Worm (Caenorhabditis elegans) whole organism, early embryonic: Measurements from ENCODE around the gene ugt-65.

ENCODE experiments used
- B0310.2 ChIP-seq: sonication (generic microtip); optimal IDR thresholded peaks from 2 replicates; lab custom pipeline; 2016; ENCODE audit warnings: mild to moderate bottlenecking, missing genetic modification characterization, missing compliant biosample characterization
- F13C5.2 ChIP-seq: sonication (generic microtip); optimal IDR thresholded peaks from 2 replicates; lab custom pipeline; 2017; ENCODE audit warnings: mild to moderate bottlenecking, missing genetic modification characterization, inconsistent platforms, missing compliant biosample characterization
- aly-1 ChIP-seq: sonication (generic microtip); optimal IDR thresholded peaks from 2 replicates; lab custom pipeline; 2016; ENCODE audit warnings: missing genetic modification characterization, missing compliant biosample characterization
- ama-1 ChIP-seq: fragments of 150-350 bp; optimal IDR thresholded peaks from 2 replicates; lab custom pipeline; 2014
- ceh-13 ChIP-seq: fragments of 200-800 bp; sonication (Bioruptor generic); optimal IDR thresholded peaks from 2 replicates; lab custom pipeline; 2018; ENCODE audit warnings: mild to moderate bottlenecking, missing genetic modification characterization, missing compliant biosample characterization
- ceh-36 ChIP-seq: sonication (generic microtip); optimal IDR thresholded peaks from 2 replicates; lab custom pipeline; 2016; ENCODE audit warnings: missing genetic modification characterization, inconsistent platforms, missing compliant biosample characterization
- ets-7 ChIP-seq: sonication (generic microtip); optimal IDR thresholded peaks from 2 replicates; lab custom pipeline; 2016; ENCODE audit warnings: missing genotype, missing genetic modification characterization, missing compliant biosample characterization
- flt-1 ChIP-seq: fragments of 200-800 bp; sonication (Bioruptor generic); IDR thresholded peaks from 2 replicates; pipeline ENCODE4 v1.3.6; 2022; ENCODE audit warnings: missing genetic modification characterization, missing compliant biosample characterization
- hmbx-1 ChIP-seq: sonication (generic microtip); optimal IDR thresholded peaks from 2 replicates; lab custom pipeline; 2016; ENCODE audit warnings: mild to moderate bottlenecking, missing genetic modification characterization, missing compliant biosample characterization
- hmg-4 ChIP-seq: fragments of 200-800 bp; sonication (Bioruptor generic); optimal IDR thresholded peaks from 2 replicates; lab custom pipeline; 2018; ENCODE audit warnings: mild to moderate bottlenecking, missing genetic modification characterization, missing compliant biosample characterization
- hnd-1 ChIP-seq: sonication (generic microtip); optimal IDR thresholded peaks from 2 replicates; lab custom pipeline; 2016; ENCODE audit warnings: missing genetic modification characterization, missing compliant biosample characterization
- pes-1 ChIP-seq: fragments of 200-800 bp; sonication (Bioruptor generic); IDR thresholded peaks from 2 replicates; pipeline ENCODE4 v1.3.6; 2022; ENCODE audit warnings: missing genetic modification reagents, missing genetic modification characterization, missing compliant biosample characterization
- scrt-1 ChIP-seq: fragments of 200-800 bp; sonication (Bioruptor generic); IDR thresholded peaks from 2 replicates; pipeline ENCODE4 v1.3.6; 2022; ENCODE audit warnings: missing genetic modification characterization, missing compliant biosample characterization
- sea-1 ChIP-seq: fragments of 200-800 bp; sonication (Bioruptor generic); conservative IDR thresholded peaks from 2 replicates; pipeline ENCODE4 v1.3.6; 2022; ENCODE audit warnings: missing genetic modification characterization, missing compliant biosample characterization
- tbx-11 ChIP-seq: fragments of 200-800 bp; sonication (Bioruptor generic); IDR thresholded peaks from 2 replicates; pipeline ENCODE4 v1.3.6; 2022; ENCODE audit warnings: missing genetic modification characterization, missing compliant biosample characterization
- tbx-37 ChIP-seq: fragments of 200-800 bp; sonication (Bioruptor generic); conservative IDR thresholded peaks from 2 replicates; pipeline ENCODE4 v1.3.6; 2022; ENCODE audit warnings: missing genetic modification reagents, missing genetic modification characterization, missing compliant biosample characterization
- tra-4 ChIP-seq: sonication (generic microtip); optimal IDR thresholded peaks from 2 replicates; lab custom pipeline; 2017; ENCODE audit warnings: missing genetic modification characterization, missing compliant biosample characterization

ugt-65 gene

ce11 chrIV:12425595-12425994, 5.1 kb downstream of the ugt-65 start:
- TF ChIP-seq ama-1 (no peak), sea-1 (GFP tag; lab: Robert Waterston, UW) (no peak), flt-1 (GFP tag; lab: Robert Waterston, UW) (no peak), scrt-1 (GFP tag; lab: Robert Waterston, UW) (no peak), F13C5.2 (tag; lab: Kevin White, UChicago) (no peak), ets-7 (tag; lab: Kevin White, UChicago) (no peak), tbx-11 (GFP tag; lab: Robert Waterston, UW) (no peak)

ce11 chrIV:12427687-12428284, 7.3 kb downstream of the ugt-65 start:
- TF ChIP-seq ama-1 (no peak), aly-1 (tag; lab: Kevin White, UChicago) (no peak)

ce11 chrIV:12428467-12428866, 8.0 kb downstream of the ugt-65 start, which contains the start of gene col-130:
Gene col-130 (minus strand): TSS chrIV:12428516.
- no peak for TF ChIP-seq ceh-13 (GFP tag; lab: Kevin White, UChicago)
- TF ChIP-seq tbx-11 (GFP tag; lab: Robert Waterston, UW), result no peak
- TF ChIP-seq B0310.2 (tag; lab: Kevin White, UChicago), result no peak
- TF ChIP-seq aly-1 (tag; lab: Kevin White, UChicago), result no peak
- TF ChIP-seq tra-4 (tag; lab: Kevin White, UChicago), result no peak
- TF ChIP-seq flt-1 (GFP tag; lab: Robert Waterston, UW), result no peak
- TF ChIP-seq ets-7 (tag; lab: Kevin White, UChicago), result no peak
- TF ChIP-seq hmbx-1 (tag; lab: Kevin White, UChicago), result no peak
- no peak for TF ChIP-seq hnd-1
- TF ChIP-seq F13C5.2 (tag; lab: Kevin White, UChicago), result no peak
- TF ChIP-seq ama-1, result no peak
- no peak for TF ChIP-seq pes-1 (GFP tag; lab: Robert Waterston, UW)
- TF ChIP-seq scrt-1 (GFP tag; lab: Robert Waterston, UW), result no peak
- no peak for TF ChIP-seq tbx-37
- TF ChIP-seq hmg-4 (GFP tag; lab: Kevin White, UChicago), result no peak
- no peak for TF ChIP-seq sea-1 (GFP tag; lab: Robert Waterston, UW)
- TF ChIP-seq ceh-36 (tag; lab: Kevin White, UChicago), result no peak

DNA sequence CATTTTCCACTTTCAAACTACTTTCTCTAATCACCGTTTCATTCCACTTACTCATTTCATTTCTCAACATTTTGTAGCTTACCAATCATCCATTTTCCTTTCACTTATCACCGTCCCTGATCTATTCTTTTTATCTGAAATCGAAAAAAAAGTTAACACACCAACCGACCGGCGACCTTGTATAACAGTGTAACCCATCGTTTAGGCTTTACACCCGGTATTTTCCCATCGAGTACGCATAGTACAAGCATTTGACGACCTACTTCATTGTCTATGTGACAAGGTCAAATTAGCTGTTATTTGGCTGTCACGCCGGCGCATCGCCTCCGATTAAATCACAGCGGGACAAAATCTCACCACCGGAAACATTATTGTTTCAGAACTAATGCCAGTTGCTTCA, 9.0 kb downstream of the ugt-65 start:
- TF ChIP-seq tra-4 (tag; lab: Kevin White, UChicago), result no peak

- TF ChIP-seq sea-1 (GFP tag; lab: Robert Waterston, UW), result no peak
- no peak for TF ChIP-seq pes-1 (GFP tag; lab: Robert Waterston, UW)
- TF ChIP-seq tra-4 (tag; lab: Kevin White, UChicago), result no peak
- no peak for TF ChIP-seq ceh-36 (tag; lab: Kevin White, UChicago)
These were observed 11.3 kb downstream of the ugt-65 start for ce11 chrIV:12431755-12432154.

ce11 chrIV:12432340-12432739, 11.9 kb downstream of the ugt-65 start, which contains the start of gene clec-184:
Gene clec-184 (plus strand): TSS chrIV:12432640.
- TF ChIP-seq ets-7 (tag; lab: Kevin White, UChicago), result no peak
- TF ChIP-seq tra-4 (tag; lab: Kevin White, UChicago), result no peak
- TF ChIP-seq ama-1, result no peak
- no peak for TF ChIP-seq tbx-11 (GFP tag; lab: Robert Waterston, UW)
- no peak for TF ChIP-seq sea-1 (GFP tag; lab: Robert Waterston, UW)
- TF ChIP-seq F13C5.2 (tag; lab: Kevin White, UChicago), result no peak
- TF ChIP-seq flt-1 (GFP tag; lab: Robert Waterston, UW), result no peak
- TF ChIP-seq pes-1 (GFP tag; lab: Robert Waterston, UW), result no peak
- no peak for TF ChIP-seq hmbx-1 (tag; lab: Kevin White, UChicago)
- TF ChIP-seq aly-1 (tag; lab: Kevin White, UChicago), result no peak
- TF ChIP-seq scrt-1 (GFP tag; lab: Robert Waterston, UW), result no peak
- TF ChIP-seq hmg-4 (GFP tag; lab: Kevin White, UChicago), result no peak

DNA sequence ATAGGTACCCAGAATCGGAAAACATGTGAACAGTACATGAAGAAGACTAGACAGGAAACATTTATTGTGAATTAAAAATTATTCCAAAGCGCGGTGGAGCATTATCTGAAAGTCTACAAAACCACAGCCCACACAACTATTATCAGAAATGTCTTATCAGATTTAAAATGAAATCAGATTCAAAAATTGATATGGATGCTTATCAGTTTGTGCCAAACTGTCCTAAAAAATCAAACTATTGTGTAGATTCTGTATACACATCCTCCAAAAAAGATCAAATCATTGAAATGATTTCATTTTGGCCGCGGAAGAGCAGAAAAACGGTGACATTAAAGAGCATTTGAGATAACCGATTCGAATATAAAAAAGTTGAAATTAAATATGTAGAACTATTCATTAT, 15.0 kb downstream of the ugt-65 start, which contains the start of gene irg-4:
Gene irg-4 (plus strand): TSS at position 392 of the 400 bp plus-strand sequence.
- TF ChIP-seq scrt-1 (GFP tag; lab: Robert Waterston, UW) (no peak), F13C5.2 (tag; lab: Kevin White, UChicago) (no peak), hnd-1 (no peak), tbx-11 (GFP tag; lab: Robert Waterston, UW) (no peak), B0310.2 (tag; lab: Kevin White, UChicago) (no peak), tra-4 (tag; lab: Kevin White, UChicago) (no peak), flt-1 (GFP tag; lab: Robert Waterston, UW) (no peak), ceh-36 (tag; lab: Kevin White, UChicago) (no peak), ets-7 (tag; lab: Kevin White, UChicago) (no peak), hmbx-1 (tag; lab: Kevin White, UChicago) (no peak), sea-1 (GFP tag; lab: Robert Waterston, UW) (no peak), ama-1 (no peak), tbx-37 (no peak), ceh-13 (GFP tag; lab: Kevin White, UChicago) (no peak)

DNA sequence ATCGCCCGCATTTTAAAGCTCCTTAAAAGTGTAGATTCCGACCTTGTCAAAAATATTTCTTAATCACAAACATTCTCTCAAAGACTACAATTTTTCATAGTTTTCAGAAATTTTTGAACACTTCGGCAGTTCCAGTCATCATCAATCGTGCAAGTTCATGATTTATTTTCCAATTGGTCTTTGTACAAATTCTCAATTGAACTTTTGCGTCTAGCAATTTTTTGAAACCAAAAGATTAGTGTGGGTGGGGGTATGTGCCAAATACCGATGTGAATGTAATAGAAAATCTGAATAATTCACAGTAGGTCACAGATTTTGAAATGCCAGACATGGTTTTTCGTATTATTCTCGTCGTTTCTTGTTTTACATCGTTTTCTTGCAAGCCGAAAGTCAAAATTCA, 17.9 kb downstream of the ugt-65 start, which contains the start of gene clec-185:
Gene clec-185 (plus strand): TSS at position 301 of the 400 bp plus-strand sequence.
- no peak for TF ChIP-seq sea-1 (GFP tag; lab: Robert Waterston, UW)
- no peak for TF ChIP-seq pes-1 (GFP tag; lab: Robert Waterston, UW)
- no peak for TF ChIP-seq hmbx-1 (tag; lab: Kevin White, UChicago)
- TF ChIP-seq ets-7 (tag; lab: Kevin White, UChicago), result no peak
- TF ChIP-seq ceh-36 (tag; lab: Kevin White, UChicago), result no peak
